Fruit fly (Drosophila melanogaster): Measurements from ENCODE around the gene CG15563.

The CG15563 gene

DNA sequence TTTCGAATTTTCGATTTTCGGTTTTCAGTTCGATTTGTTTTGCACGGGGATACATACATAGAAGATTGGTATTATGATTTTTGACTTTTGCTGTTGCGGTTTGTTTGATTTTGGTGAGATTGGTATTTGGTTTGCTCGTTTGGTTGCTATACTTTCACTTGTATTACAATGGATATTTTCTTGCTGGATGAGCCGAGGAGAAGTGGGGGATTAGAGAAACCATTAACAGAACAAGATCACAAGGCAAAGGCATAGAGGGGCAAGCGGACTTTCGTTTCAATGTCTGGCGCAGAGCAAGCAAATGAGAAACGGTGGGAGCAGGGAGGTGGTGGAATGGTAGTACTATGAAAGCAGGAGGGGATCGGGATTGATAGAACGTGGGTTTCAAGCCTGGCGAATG is at the start of gene CG15563:
Gene CG15563 (minus strand): TSS at position 101 of the 400 bp plus-strand sequence.
- TF ChIP-seq usp (GFP tag; optimal IDR thresholded peaks at IDR 0.05) = no peak
- no peak for TF ChIP-seq pan (optimal IDR thresholded peaks at IDR 0.05)
- TF ChIP-seq EcR (GFP tag; optimal IDR thresholded peaks at IDR 0.05) = no peak
- TF ChIP-seq psq (optimal IDR thresholded peaks at IDR 0.05) = no peak
- TF ChIP-seq CG8478 (optimal IDR thresholded peaks at IDR 0.05) = no peak
- no peak for TF ChIP-seq Dll (optimal IDR thresholded peaks at IDR 0.05)

DNA sequence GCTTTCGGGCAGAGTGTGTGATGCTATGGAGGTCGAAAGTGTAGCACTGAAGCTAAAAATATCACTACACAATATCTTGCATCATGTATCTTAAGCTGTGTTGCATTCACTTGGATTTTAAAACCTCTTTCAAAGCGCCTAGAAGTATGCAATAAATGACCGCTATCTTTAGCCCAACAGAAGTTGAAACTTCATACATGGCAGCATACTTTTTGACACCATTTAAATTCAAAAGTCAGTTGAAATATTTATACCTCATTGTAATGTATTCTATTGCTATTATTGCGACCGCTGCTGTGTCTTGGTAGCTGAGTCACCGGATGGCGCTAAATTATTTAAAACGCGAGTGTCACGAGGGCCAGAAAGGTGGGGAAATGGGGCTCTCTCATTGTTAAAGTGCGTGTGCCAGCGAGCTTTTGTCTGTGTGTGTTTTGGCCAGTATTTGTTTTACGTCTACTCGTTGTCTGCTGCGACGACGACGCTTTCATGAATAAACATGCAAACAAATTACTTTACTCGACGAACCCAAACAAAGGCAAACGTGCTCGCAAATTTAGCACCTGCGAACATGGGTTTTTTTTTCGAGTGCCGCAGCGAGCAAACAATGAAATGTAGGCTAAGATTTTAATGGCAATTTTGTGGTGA is 38.8 kb upstream of the CG15563 start:
- TF ChIP-seq EcR (GFP tag; optimal IDR thresholded peaks at IDR 0.05) (no peak), usp (GFP tag; optimal IDR thresholded peaks at IDR 0.05) (no peak)

DNA sequence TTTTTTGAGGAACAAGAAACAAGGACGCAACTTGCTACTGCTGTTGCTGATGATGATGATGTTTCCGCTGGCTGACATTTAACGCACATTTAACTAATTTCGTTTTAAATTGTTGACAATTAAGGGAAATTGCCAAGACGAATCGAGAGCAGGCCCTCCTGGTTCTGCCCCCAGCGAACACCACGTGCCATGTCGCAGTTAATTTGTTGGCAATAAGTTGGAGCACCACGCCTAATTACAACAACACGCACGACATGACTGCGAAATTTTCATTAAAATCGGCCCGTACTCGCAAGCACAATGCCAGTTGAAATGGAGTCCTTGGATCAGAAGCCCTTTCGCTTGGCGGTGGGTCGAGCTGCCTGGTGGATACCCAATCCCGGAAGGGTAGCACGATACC is 33.3 kb upstream of the CG15563 start, which contains the start of gene ppk24:
Gene ppk24 (plus strand): TSS at position 301 of the 400 bp plus-strand sequence.
- TF ChIP-seq Dll (optimal IDR thresholded peaks at IDR 0.05) (no peak), pan (optimal IDR thresholded peaks at IDR 0.05) (no peak), usp (GFP tag; optimal IDR thresholded peaks at IDR 0.05) (no peak), psq (optimal IDR thresholded peaks at IDR 0.05) (no peak), CG8478 (optimal IDR thresholded peaks at IDR 0.05) (no peak), EcR (GFP tag; optimal IDR thresholded peaks at IDR 0.05) (no peak)

DNA sequence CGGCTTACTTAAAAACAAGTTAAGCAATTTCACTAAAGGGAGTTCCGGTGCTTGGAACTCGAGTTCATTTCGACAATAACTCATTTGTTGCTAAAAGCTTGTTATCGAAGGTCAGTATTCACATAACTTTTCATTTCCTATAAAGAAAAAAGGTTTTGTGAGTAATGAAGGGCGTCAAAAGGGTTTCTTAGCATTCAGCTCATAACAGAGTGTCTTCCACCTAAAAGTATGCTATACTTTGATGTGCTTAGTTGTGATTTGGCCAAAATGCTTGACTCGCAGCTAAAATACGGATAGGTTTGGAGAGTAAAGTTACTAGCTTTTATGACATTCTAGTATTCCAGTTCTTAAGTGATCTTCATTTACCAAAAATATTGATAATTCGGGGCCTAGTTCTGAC is 31.8 kb upstream of the CG15563 start:
- TF ChIP-seq CG8478 (optimal IDR thresholded peaks at IDR 0.05) = no peak
- no peak for TF ChIP-seq EcR (GFP tag; optimal IDR thresholded peaks at IDR 0.05)
- no peak for TF ChIP-seq pan (optimal IDR thresholded peaks at IDR 0.05)
- no peak for TF ChIP-seq psq (optimal IDR thresholded peaks at IDR 0.05)
- no peak for TF ChIP-seq Dll (optimal IDR thresholded peaks at IDR 0.05)
- TF ChIP-seq usp (GFP tag; optimal IDR thresholded peaks at IDR 0.05) = no peak

DNA sequence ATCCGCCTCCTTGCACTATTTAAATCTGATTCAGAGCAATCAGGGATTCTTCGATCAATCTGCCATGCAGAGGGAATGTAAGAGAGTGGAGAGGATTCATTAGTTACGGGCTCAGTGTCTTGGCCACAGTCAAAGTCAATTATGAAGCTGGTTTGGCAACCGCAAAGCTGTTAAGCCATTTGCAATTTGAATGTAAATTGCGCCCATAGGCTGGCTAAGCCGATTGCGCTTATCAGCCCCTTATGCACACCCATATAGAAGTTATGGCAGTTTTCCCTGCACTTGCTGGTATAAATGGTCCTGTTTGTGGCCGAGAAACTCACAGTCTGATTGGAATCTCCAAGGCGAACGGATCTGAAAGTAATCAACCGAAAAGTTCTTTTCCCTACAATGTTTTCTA is 30.2 kb upstream of the CG15563 start, which contains the start of gene CAH5:
Gene CAH5 (plus strand): TSS at position 301 of the 400 bp plus-strand sequence.
- TF ChIP-seq pan (optimal IDR thresholded peaks at IDR 0.05) = no peak
- TF ChIP-seq psq (optimal IDR thresholded peaks at IDR 0.05) = no peak
- TF ChIP-seq usp (GFP tag; optimal IDR thresholded peaks at IDR 0.05) = no peak
- no peak for TF ChIP-seq CG8478 (optimal IDR thresholded peaks at IDR 0.05)
- no peak for TF ChIP-seq Dll (optimal IDR thresholded peaks at IDR 0.05)
- no peak for TF ChIP-seq EcR (GFP tag; optimal IDR thresholded peaks at IDR 0.05)

DNA sequence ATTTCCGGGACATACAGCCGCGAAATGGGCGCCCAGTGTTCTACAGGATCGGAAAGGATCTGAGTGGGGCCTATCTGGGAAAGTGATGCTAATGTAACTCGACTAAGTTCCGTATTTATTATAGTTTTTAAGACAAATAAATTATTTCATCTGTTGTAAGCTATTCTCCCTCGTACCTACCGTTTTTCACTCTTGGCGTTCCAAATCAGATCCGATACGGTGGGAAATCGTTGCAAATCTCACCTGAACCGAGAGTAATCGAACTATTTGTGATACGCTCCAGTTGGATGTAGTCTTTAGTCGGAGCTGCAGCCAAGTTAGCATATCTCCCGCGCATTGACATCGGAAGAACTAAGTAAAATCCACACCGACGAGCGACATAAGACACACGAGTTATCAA is 27.8 kb upstream of the CG15563 start, which contains the start of gene CAH16:
Gene CAH16 (plus strand): TSS at position 301 of the 400 bp plus-strand sequence.
- TF ChIP-seq EcR (GFP tag; optimal IDR thresholded peaks at IDR 0.05) (no peak), pan (optimal IDR thresholded peaks at IDR 0.05) (no peak), usp (GFP tag; optimal IDR thresholded peaks at IDR 0.05) (no peak), Dll (optimal IDR thresholded peaks at IDR 0.05) (no peak), CG8478 (optimal IDR thresholded peaks at IDR 0.05) (no peak), psq (optimal IDR thresholded peaks at IDR 0.05) (no peak)

DNA sequence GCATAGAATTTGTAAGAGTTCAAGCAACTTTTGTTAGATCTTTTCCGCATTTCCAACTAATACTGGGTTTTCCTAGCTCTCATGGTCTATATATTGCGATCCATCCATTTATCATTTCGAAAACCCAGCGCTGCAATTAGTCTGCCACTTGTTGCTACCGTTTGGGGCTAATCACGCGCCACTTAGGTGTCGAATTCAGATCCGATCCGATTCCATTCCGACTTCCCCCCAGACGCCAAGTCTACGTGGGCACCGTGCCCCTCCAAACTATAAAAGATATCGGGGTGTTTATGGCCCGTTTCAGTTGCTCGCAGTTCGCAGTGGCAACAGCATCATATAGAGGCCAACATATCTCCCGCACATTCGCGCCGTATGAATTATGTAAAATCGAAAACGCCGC is 25.2 kb upstream of the CG15563 start, which contains the start of gene CAH6:
Gene CAH6 (plus strand): TSS at position 301 of the 400 bp plus-strand sequence.
- TF ChIP-seq CG8478 (optimal IDR thresholded peaks at IDR 0.05) (no peak), Dll (optimal IDR thresholded peaks at IDR 0.05) (no peak), pan (optimal IDR thresholded peaks at IDR 0.05) (no peak), EcR (GFP tag; optimal IDR thresholded peaks at IDR 0.05) (no peak), usp (GFP tag; optimal IDR thresholded peaks at IDR 0.05) (no peak), psq (optimal IDR thresholded peaks at IDR 0.05) (no peak)

DNA sequence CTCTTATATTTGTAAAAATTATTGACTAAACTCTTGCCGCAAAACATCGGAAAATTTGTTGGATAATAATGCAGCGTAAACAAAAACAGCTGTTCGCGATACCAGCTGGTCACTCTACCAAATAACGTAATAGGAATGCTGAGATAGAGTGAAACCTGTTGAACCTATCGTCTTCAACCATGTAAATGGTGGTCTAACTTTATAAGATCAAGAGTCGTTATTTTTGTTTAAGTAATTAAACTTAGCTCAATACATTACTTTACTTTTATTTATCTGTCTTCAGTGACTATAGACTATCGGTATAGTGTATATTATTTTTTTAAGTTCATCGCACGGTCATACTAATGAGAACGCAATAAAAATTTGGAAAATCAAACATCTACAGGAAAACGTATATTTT is 22.7 kb upstream of the CG15563 start, which contains the start of the genes CG1750 and spn-F:
Gene CG1750 (minus strand): TSS at position 93 of the 400 bp plus-strand sequence.
Gene spn-F (plus strand): TSS at position 320 of the 400 bp plus-strand sequence.
- no peak for TF ChIP-seq psq (optimal IDR thresholded peaks at IDR 0.05)
- no peak for TF ChIP-seq CG8478 (optimal IDR thresholded peaks at IDR 0.05)
- no peak for TF ChIP-seq usp (GFP tag; optimal IDR thresholded peaks at IDR 0.05)
- TF ChIP-seq EcR (GFP tag; optimal IDR thresholded peaks at IDR 0.05) = no peak
- TF ChIP-seq pan (optimal IDR thresholded peaks at IDR 0.05) = no peak
- no peak for TF ChIP-seq Dll (optimal IDR thresholded peaks at IDR 0.05)

DNA sequence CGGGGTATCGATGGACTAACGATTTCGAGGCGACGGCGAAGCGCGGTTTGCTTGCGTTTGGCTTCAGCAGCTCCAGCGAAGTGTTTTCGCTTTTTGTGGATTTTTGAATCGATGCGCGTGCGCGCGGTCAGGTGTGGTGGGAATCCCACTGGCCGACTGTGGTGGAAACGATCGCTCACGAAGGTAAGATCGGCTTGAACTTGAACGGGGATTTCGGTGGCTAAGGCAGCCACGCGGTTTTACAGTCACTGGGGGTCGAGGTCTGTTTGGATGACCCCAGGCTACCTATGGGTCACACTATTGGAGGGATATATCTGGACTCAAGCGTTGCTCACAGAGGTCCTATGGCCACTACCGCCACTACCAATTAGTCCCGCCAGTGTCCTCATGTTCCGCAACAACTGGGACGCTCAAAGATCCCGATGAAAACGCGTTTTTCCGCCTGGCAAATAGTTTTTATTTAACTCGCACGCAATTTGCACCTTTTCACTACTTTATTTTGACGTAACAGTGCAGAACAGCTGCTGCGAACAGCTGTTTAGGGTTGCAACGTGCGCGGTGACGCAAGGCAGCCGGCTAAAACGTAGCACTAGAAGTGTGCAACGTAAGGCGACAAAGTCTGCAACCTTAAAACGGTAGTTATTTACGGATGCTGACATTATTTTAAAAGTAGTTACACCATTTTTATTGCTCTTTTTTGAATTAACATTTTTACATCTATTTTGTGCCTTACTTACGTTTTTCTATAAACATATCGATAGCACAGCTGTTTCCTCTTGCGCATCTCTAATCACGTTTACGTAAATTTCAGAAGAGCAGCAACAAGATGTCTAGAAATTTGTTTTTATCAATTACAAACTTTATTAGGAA is 20.2 kb upstream of the CG15563 start, which contains the start of the genes qless and mRpL32:
Gene qless (minus strand): TSS at position 516 of the 870 bp plus-strand sequence.
Gene mRpL32 (plus strand): TSS at position 780 of the 870 bp plus-strand sequence.
- TF ChIP-seq usp (GFP tag; optimal IDR thresholded peaks at IDR 0.05) (no peak), psq (optimal IDR thresholded peaks at IDR 0.05) (no peak), Dll (optimal IDR thresholded peaks at IDR 0.05) (no peak), CG8478 (optimal IDR thresholded peaks at IDR 0.05) (no peak), pan (optimal IDR thresholded peaks at IDR 0.05) (no peak), EcR (GFP tag; optimal IDR thresholded peaks at IDR 0.05) (no peak)

DNA sequence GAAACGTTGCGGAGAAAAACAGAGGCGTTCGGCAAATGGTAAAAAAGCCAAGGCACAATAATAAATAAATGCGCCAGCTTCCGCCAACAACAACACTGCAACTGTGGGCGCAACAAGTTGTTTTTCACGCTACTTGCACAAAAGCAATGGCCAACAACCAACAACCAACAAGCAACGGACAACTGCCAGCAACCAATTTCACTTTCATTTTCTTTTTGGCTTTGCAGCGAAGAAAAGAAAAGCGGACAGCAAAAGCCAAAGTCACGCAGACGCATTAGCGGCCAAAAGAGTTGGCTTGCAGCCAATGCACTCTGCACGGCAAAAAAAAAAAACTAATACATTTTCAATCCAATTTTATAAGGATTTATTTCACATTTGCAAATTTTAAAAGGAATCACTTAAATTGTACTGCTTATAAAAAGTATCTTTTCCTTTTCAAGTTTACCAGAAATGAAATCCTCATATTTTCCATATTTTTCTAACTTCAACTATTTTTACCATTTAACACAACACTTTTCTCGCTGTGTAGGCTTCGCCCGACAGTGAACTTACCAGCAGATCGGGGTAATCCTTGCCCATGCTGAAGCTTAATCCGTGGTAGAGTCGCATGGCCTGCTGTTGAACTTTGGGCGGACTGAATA is 19.1 kb upstream of the CG15563 start:
- TF ChIP-seq EcR (GFP tag; optimal IDR thresholded peaks at IDR 0.05) (peak in 1 of 2 experiments; percentile 18), usp (GFP tag; optimal IDR thresholded peaks at IDR 0.05) (no peak)

DNA sequence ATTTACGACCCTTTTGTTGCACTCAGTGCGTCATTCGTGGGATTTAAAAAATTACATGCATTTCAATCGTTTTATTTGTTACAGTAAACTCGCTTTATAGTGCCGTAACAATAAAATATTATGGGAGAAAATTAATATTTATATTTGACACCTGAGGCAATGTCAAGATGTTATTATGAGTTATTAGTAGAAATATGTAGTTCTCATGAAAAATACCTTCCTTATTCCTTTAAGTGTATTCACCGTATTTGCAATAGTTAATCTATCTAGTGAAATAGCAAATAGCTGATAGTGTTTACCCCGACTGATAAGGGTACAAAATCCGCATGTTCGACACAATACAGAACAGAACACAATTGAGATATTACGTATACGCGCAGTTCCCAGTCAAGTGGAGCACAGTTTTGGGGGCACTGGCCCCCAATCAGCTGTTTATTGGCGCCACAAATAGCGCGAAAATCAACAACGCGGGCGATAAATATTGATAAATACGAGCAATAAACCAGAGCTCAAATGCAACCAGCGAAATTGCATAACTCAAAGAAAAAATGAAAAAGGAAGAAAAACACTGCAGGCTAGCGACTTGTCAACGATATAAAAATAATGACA is 18.4 kb upstream of the CG15563 start:
- TF ChIP-seq usp (GFP tag; optimal IDR thresholded peaks at IDR 0.05) (no peak), Dll (optimal IDR thresholded peaks at IDR 0.05) (no peak), EcR (GFP tag; optimal IDR thresholded peaks at IDR 0.05) (no peak), pan (optimal IDR thresholded peaks at IDR 0.05) (no peak)
